Fruit fly (Drosophila melanogaster) whole organism, embryonic: Measurements from ENCODE around the gene CG46397.

Experiments used
- Ada2b ChIP-seq: fragments of 200-800 bp; sonication (Bioruptor generic); IDR thresholded peaks from 2 replicates; pipeline ENCODE4 v1.3.6; 2022; ENCODE audit warnings: missing biosample characterization, missing genetic modification characterization
- Awh ChIP-seq: fragments of 200-800 bp; sonication (Bioruptor generic); IDR thresholded peaks from 2 replicates; pipeline ENCODE4, ENCODE4 v1.3.6; 2022; ENCODE audit warnings: missing biosample characterization, missing genetic modification characterization
- B-H2 ChIP-seq: fragments of 200-800 bp; sonication (Bioruptor generic); optimal IDR thresholded peaks from 2 replicates; lab custom pipeline; 2018; ENCODE audit warnings: missing biosample characterization, mild to moderate bottlenecking, missing genetic modification characterization
- C15 ChIP-seq: fragments of 200-800 bp; sonication (Bioruptor generic); IDR thresholded peaks from 3 replicates; pipeline ENCODE4 v1.3.6; 2022; ENCODE audit warnings: missing biosample characterization, missing genetic modification characterization
- CG1024 ChIP-seq: fragments of 200-800 bp; sonication (Bioruptor generic); IDR thresholded peaks from 2 replicates; pipeline ENCODE4 v1.3.6; 2022; ENCODE audit warnings: missing biosample characterization, missing genetic modification characterization
- CG11723 ChIP-seq: fragments of 200-800 bp; sonication (Bioruptor generic); optimal IDR thresholded peaks from 2 replicates; lab custom pipeline; 2017; ENCODE audit warnings: missing biosample characterization, mild to moderate bottlenecking, missing genetic modification characterization
- CG12391 ChIP-seq: fragments of 200-800 bp; sonication (Bioruptor generic); optimal IDR thresholded peaks from 3 replicates; lab custom pipeline; 2018; ENCODE audit warnings: missing biosample characterization, mild to moderate bottlenecking, missing genetic modification characterization, moderate library complexity
- CG12942 ChIP-seq: fragments of 200-800 bp; sonication (Bioruptor generic); optimal IDR thresholded peaks from 3 replicates; lab custom pipeline; 2016; ENCODE audit warnings: missing biosample characterization, missing genetic modification characterization
- CG13894 ChIP-seq: fragments of 200-800 bp; sonication (Bioruptor generic); optimal IDR thresholded peaks from 3 replicates; lab custom pipeline; 2018; ENCODE audit warnings: missing biosample characterization, mild to moderate bottlenecking, missing genetic modification characterization, moderate library complexity
- CG14860 ChIP-seq: fragments of 200-800 bp; sonication (Bioruptor generic); IDR thresholded peaks from 3 replicates; pipeline ENCODE4 v1.3.6; 2022; ENCODE audit warnings: missing biosample characterization, missing genetic modification characterization; ENCODE audit not compliant: partially characterized antibody
- CG2116 ChIP-seq: fragments of 200-800 bp; sonication (Bioruptor generic); optimal IDR thresholded peaks from 3 replicates; lab custom pipeline; 2018; ENCODE audit warnings: missing biosample characterization, mild to moderate bottlenecking, missing genetic modification characterization
- CG3163 ChIP-seq: fragments of 200-800 bp; sonication (Bioruptor generic); optimal IDR thresholded peaks from 3 replicates; lab custom pipeline; 2016; ENCODE audit warnings: missing biosample characterization, missing genetic modification characterization
- CG4328 ChIP-seq: fragments of 200-800 bp; sonication (Bioruptor generic); optimal IDR thresholded peaks from 3 replicates; lab custom pipeline; 2017; ENCODE audit warnings: missing biosample characterization, missing genetic modification reagents, missing genetic modification characterization
- CG4404 ChIP-seq: fragments of 200-800 bp; sonication (Bioruptor generic); IDR thresholded peaks from 2 replicates; pipeline ENCODE4 v1.3.6; 2022; ENCODE audit warnings: missing biosample characterization, missing genetic modification characterization
- CG4617 ChIP-seq: fragments of 200-800 bp; sonication (Bioruptor generic); optimal IDR thresholded peaks from 3 replicates; lab custom pipeline; 2016; ENCODE audit warnings: missing biosample characterization, missing genetic modification characterization, borderline replicate concordance
- CG6272 ChIP-seq: fragments of 200-800 bp; sonication (Bioruptor generic); IDR thresholded peaks from 2 replicates; pipeline ENCODE4 v1.3.6; 2022; ENCODE audit warnings: missing biosample characterization, missing genetic modification characterization
- CG6765 ChIP-seq: fragments of 200-800 bp; sonication (Bioruptor generic); optimal IDR thresholded peaks from 3 replicates; lab custom pipeline; 2017; ENCODE audit warnings: missing biosample characterization, mild to moderate bottlenecking, missing genetic modification characterization
- CG9876 ChIP-seq: fragments of 200-800 bp; sonication (Bioruptor generic); optimal IDR thresholded peaks from 2 replicates; lab custom pipeline; 2016; ENCODE audit warnings: missing biosample characterization, missing genetic modification characterization
- Dip3 ChIP-seq: fragments of 200-800 bp; sonication (Bioruptor generic); optimal IDR thresholded peaks from 3 replicates; lab custom pipeline; 2016; ENCODE audit warnings: missing biosample characterization, missing genetic modification characterization
- Dref ChIP-seq: fragments of 200-800 bp; sonication (Bioruptor generic); IDR thresholded peaks from 2 replicates; pipeline ENCODE4 v1.3.6; 2022; ENCODE audit warnings: missing biosample characterization, missing genetic modification characterization
- Elba2 ChIP-seq: fragments of 200-800 bp; sonication (Bioruptor generic); optimal IDR thresholded peaks from 3 replicates; lab custom pipeline; 2016; ENCODE audit warnings: missing biosample characterization, missing genetic modification characterization
- Hmr ChIP-seq: fragments of 200-800 bp; sonication (Bioruptor generic); optimal IDR thresholded peaks from 3 replicates; lab custom pipeline; 2017; ENCODE audit warnings: mild to moderate bottlenecking, missing biosample characterization, missing genetic modification reagents, missing genetic modification characterization
- Nf-YC ChIP-seq: fragments of 200-800 bp; optimal IDR thresholded peaks from 3 replicates; lab custom pipeline; 2019; ENCODE audit warnings: missing biosample characterization, mild to moderate bottlenecking, missing genetic modification characterization, moderate library complexity
- Optix ChIP-seq: fragments of 200-800 bp; sonication (Bioruptor generic); IDR thresholded peaks from 3 replicates; pipeline ENCODE4 v1.3.6; 2022; ENCODE audit warnings: missing biosample characterization, missing genetic modification characterization
- Poxn ChIP-seq: fragments of 200-800 bp; sonication (Bioruptor generic); IDR thresholded peaks from 2 replicates; pipeline ENCODE4 v1.3.6; 2022; ENCODE audit warnings: missing biosample characterization, missing genetic modification characterization
- Rx ChIP-seq: fragments of 200-800 bp; sonication (Bioruptor generic); IDR thresholded peaks from 2 replicates; pipeline ENCODE4 v1.3.6; 2022; ENCODE audit warnings: missing biosample characterization, missing genetic modification characterization
- Usf ChIP-seq: fragments of 200-800 bp; sonication (Bioruptor generic); optimal IDR thresholded peaks from 2 replicates; lab custom pipeline; 2017; ENCODE audit warnings: missing genotype, missing biosample characterization, missing genetic modification characterization
- bab2 ChIP-seq: fragments of 200-800 bp; sonication (Bioruptor generic); optimal IDR thresholded peaks from 2 replicates; lab custom pipeline; 2016; ENCODE audit warnings: missing biosample characterization, missing genetic modification characterization
- cad ChIP-seq: fragments of >200 bp; optimal IDR thresholded peaks from 2 replicates; lab custom pipeline; 2017; ENCODE audit warnings: missing biosample characterization, missing genetic modification characterization
- caup ChIP-seq: fragments of 200-800 bp; sonication (Bioruptor generic); optimal IDR thresholded peaks from 3 replicates; lab custom pipeline; 2017; ENCODE audit warnings: missing biosample characterization, mild to moderate bottlenecking, missing genetic modification characterization, moderate library complexity; ENCODE audit not compliant: severe bottlenecking
- chinmo ChIP-seq: fragments of 200-800 bp; sonication (Bioruptor generic); IDR thresholded peaks from 4 replicates; pipeline ENCODE4 v1.3.6; 2022; ENCODE audit warnings: missing biosample characterization, missing genetic modification characterization; ENCODE audit not compliant: partially characterized antibody
- ci ChIP-seq: fragments of 200-800 bp; sonication (Bioruptor generic); IDR thresholded peaks from 3 replicates; pipeline ENCODE4 v1.3.6; 2022; ENCODE audit warnings: missing biosample characterization, missing genetic modification characterization
- emc ChIP-seq: fragments of 200-800 bp; sonication (Bioruptor generic); optimal IDR thresholded peaks from 2 replicates; lab custom pipeline; 2016; ENCODE audit warnings: missing biosample characterization, missing genetic modification characterization
- esg ChIP-seq: fragments of 200-800 bp; sonication (Bioruptor generic); conservative IDR thresholded peaks from 2 replicates; pipeline ENCODE4 v1.3.6; 2022; ENCODE audit warnings: missing biosample characterization, missing genetic modification characterization
- eve ChIP-seq, 2 experiments: fragments of >200 bp; optimal IDR thresholded peaks; 2 replicates each; lab custom pipeline; 2017; ENCODE audit warnings: missing biosample characterization in 2 of 2, missing genetic modification characterization in 2 of 2
- ewg ChIP-seq: fragments of 200-800 bp; sonication (Bioruptor generic); optimal IDR thresholded peaks from 3 replicates; lab custom pipeline; 2017; ENCODE audit warnings: mild to moderate bottlenecking, missing biosample characterization, missing genetic modification reagents, missing genetic modification characterization
- gro ChIP-seq: fragments of 200-800 bp; sonication (Bioruptor generic); optimal IDR thresholded peaks from 2 replicates; lab custom pipeline; 2016; ENCODE audit warnings: missing biosample characterization, missing genetic modification characterization
- gsb-n ChIP-seq: fragments of 200-800 bp; sonication (Bioruptor generic); optimal IDR thresholded peaks from 3 replicates; lab custom pipeline; 2018; ENCODE audit warnings: missing biosample characterization, mild to moderate bottlenecking, missing genetic modification characterization
- mam ChIP-seq: fragments of 200-800 bp; sonication (Bioruptor generic); optimal IDR thresholded peaks from 3 replicates; lab custom pipeline; 2016; ENCODE audit warnings: missing biosample characterization, missing genetic modification characterization
- nau ChIP-seq: fragments of 200-800 bp; sonication (Bioruptor generic); optimal IDR thresholded peaks from 3 replicates; lab custom pipeline; 2017; ENCODE audit warnings: missing biosample characterization, mild to moderate bottlenecking, missing genetic modification characterization, missing genetic modification reagents
- pan ChIP-seq, 4 experiments: fragments of >200 bp in 3 of 4; fragments of 200-800 bp in 1 of 4; sonication (Bioruptor generic) in 1 of 4; optimal IDR thresholded peaks in 3 of 4; IDR thresholded peaks in 1 of 4; 2 replicates each; pipeline versions ENCODE4 v1.3.6 to Lab custom; 2017 to 2022; ENCODE audit warnings: missing biosample characterization in 2 of 4, missing genetic modification characterization in 2 of 4, mixed read lengths in 1 of 4
- pfk ChIP-seq: fragments of 200-800 bp; sonication (Bioruptor generic); optimal IDR thresholded peaks from 2 replicates; lab custom pipeline; 2018; ENCODE audit warnings: missing biosample characterization, mild to moderate bottlenecking, missing genetic modification characterization, moderate library complexity
- phol ChIP-seq: fragments of 200-800 bp; sonication (Bioruptor generic); optimal IDR thresholded peaks from 3 replicates; lab custom pipeline; 2018; ENCODE audit warnings: missing biosample characterization, mild to moderate bottlenecking, missing genetic modification characterization, moderate library complexity
- psq ChIP-seq: fragments of 200-800 bp; sonication (Bioruptor generic); optimal IDR thresholded peaks from 2 replicates; lab custom pipeline; 2017; ENCODE audit warnings: missing biosample characterization, missing genetic modification characterization
- seq ChIP-seq: fragments of 200-800 bp; sonication (Bioruptor generic); IDR thresholded peaks from 2 replicates; pipeline ENCODE4 v1.3.6; 2022; ENCODE audit warnings: missing biosample characterization, missing genetic modification characterization
- sim ChIP-seq: fragments of 200-800 bp; sonication (Bioruptor generic); IDR thresholded peaks from 2 replicates; pipeline ENCODE4 v1.3.6; 2022; ENCODE audit warnings: missing biosample characterization, missing genetic modification characterization
- sima ChIP-seq: fragments of 200-800 bp; sonication (Bioruptor generic); optimal IDR thresholded peaks from 2 replicates; lab custom pipeline; 2016; ENCODE audit warnings: missing biosample characterization, missing genetic modification characterization
- sr ChIP-seq: fragments of 200-800 bp; sonication (Bioruptor generic); IDR thresholded peaks from 3 replicates; pipeline ENCODE4 v1.3.6; 2022; ENCODE audit warnings: missing biosample characterization, missing genetic modification characterization
- ssp ChIP-seq: fragments of 200-800 bp; sonication (Bioruptor generic); IDR thresholded peaks from 2 replicates; pipeline ENCODE4 v1.3.6; 2022; ENCODE audit warnings: missing biosample characterization, missing genetic modification characterization
- ttk ChIP-seq: fragments of 200-800 bp; sonication (Bioruptor generic); IDR thresholded peaks from 2 replicates; pipeline ENCODE4 v2.1.2; 2022; ENCODE audit warnings: missing biosample characterization, missing genetic modification characterization
- unpg ChIP-seq: fragments of 200-800 bp; sonication (Bioruptor generic); optimal IDR thresholded peaks from 3 replicates; lab custom pipeline; 2018; ENCODE audit warnings: missing biosample characterization, mild to moderate bottlenecking, missing genetic modification characterization, moderate library complexity
- wor ChIP-seq: fragments of 200-800 bp; sonication (Bioruptor generic); IDR thresholded peaks from 2 replicates; pipeline ENCODE4 v1.3.6; 2022; ENCODE audit warnings: missing biosample characterization, missing genetic modification characterization

CG46397 gene

dm6 chr2L:8943110-8943509 lies 4.0 kb upstream of the CG46397 start, which contains the start of gene CG9515 (continued):
- no peak for TF ChIP-seq Hmr (GFP tag; lab: Kevin White, UChicago)
- TF ChIP-seq gro: no peak
- no peak for TF ChIP-seq wor (GFP tag; lab: Robert Waterston, UW)
- TF ChIP-seq C15 (GFP tag; lab: Robert Waterston, UW): no peak
- TF ChIP-seq ewg (GFP tag; lab: Kevin White, UChicago): no peak
- TF ChIP-seq nau (GFP tag; lab: Kevin White, UChicago): no peak
- no peak for TF ChIP-seq sima (GFP tag; lab: Kevin White, UChicago)
- TF ChIP-seq CG6272 (GFP tag; lab: Robert Waterston, UW): no peak
- no peak for TF ChIP-seq seq (GFP tag; lab: Robert Waterston, UW)
- no peak for TF ChIP-seq ssp (GFP tag; lab: Robert Waterston, UW)
- TF ChIP-seq CG6765 (GFP tag; lab: Kevin White, UChicago): no peak
- no peak for TF ChIP-seq Rx (GFP tag; lab: Robert Waterston, UW)
- TF ChIP-seq phol: peak; percentile 28
- peak; percentile 81 for TF ChIP-seq CG2116 (GFP tag; lab: Kevin White, UChicago)
- no peak for TF ChIP-seq Usf (GFP tag; lab: Kevin White, UChicago)
- TF ChIP-seq CG9876 (GFP tag; lab: Kevin White, UChicago): no peak
- no peak for TF ChIP-seq Ada2b (GFP tag; lab: Robert Waterston, UW)
- peak; percentile 97 for TF ChIP-seq chinmo (GFP tag; lab: Robert Waterston, UW)
- TF ChIP-seq caup (GFP tag; lab: Kevin White, UChicago): no peak
- no peak for TF ChIP-seq CG13894 (tag; lab: Kevin White, UChicago)
- TF ChIP-seq Nf-YC (tag; lab: Kevin White, UChicago): peak; percentile 10
- TF ChIP-seq bab2 (GFP tag; lab: Kevin White, UChicago): no peak
- TF ChIP-seq unpg (GFP tag; lab: Kevin White, UChicago): no peak
- peak; percentile 93 for TF ChIP-seq CG14860 (GFP tag; lab: Robert Waterston, UW)
- no peak for TF ChIP-seq cad (GFP tag; lab: Kevin White, UChicago)
- peak; percentile 15 for TF ChIP-seq CG4617 (GFP tag; lab: Kevin White, UChicago)
- TF ChIP-seq Dref: peak; percentile 99
- no peak for TF ChIP-seq pan (optimal IDR thresholded peaks at IDR 0.05; lab: Kevin White, UChicago)
- TF ChIP-seq pan (GFP tag; optimal IDR thresholded peaks at IDR 0.05 in 1 of 2, IDR thresholded peaks at IDR 0.05 in 1 of 2): no peak
- TF ChIP-seq mam (GFP tag; lab: Kevin White, UChicago): no peak
- no peak for TF ChIP-seq psq
- no peak for TF ChIP-seq CG1024 (GFP tag; lab: Robert Waterston, UW)
- no peak for TF ChIP-seq CG11723 (GFP tag; lab: Kevin White, UChicago)
- TF ChIP-seq CG3163 (GFP tag; lab: Kevin White, UChicago): no peak
- TF ChIP-seq eve (GFP tag; optimal IDR thresholded peaks at IDR 0.05; lab: Kevin White, UChicago): peak in 1 of 2 experiments; percentile 17
- TF ChIP-seq CG4404: no peak
- TF ChIP-seq gsb-n (tag; lab: Kevin White, UChicago): no peak
- TF ChIP-seq CG4328: no peak
- TF ChIP-seq Dip3 (GFP tag; lab: Kevin White, UChicago): no peak
- no peak for TF ChIP-seq esg
- no peak for TF ChIP-seq sr
- TF ChIP-seq sim (GFP tag; lab: Robert Waterston, UW): no peak
- no peak for TF ChIP-seq Poxn (GFP tag; lab: Robert Waterston, UW)
- no peak for TF ChIP-seq emc (GFP tag; lab: Kevin White, UChicago)
- no peak for TF ChIP-seq Optix (GFP tag; lab: Robert Waterston, UW)
- TF ChIP-seq ttk (GFP tag; lab: Robert Waterston, UW): no peak
- no peak for TF ChIP-seq pfk (GFP tag; lab: Kevin White, UChicago)
- peak; percentile 83 for TF ChIP-seq Elba2 (GFP tag; lab: Kevin White, UChicago)
- TF ChIP-seq ci (GFP tag; lab: Robert Waterston, UW): no peak; the same call in 2 of the 3 replicates
- no peak for TF ChIP-seq CG12942
- TF ChIP-seq Awh (GFP tag; lab: Robert Waterston, UW): no peak
- peak; percentile 27 for TF ChIP-seq B-H2 (GFP tag; lab: Kevin White, UChicago)
- TF ChIP-seq CG12391 (tag; lab: Kevin White, UChicago): peak; percentile 5
